Fruit fly (Drosophila melanogaster): ENCODE results near the gene eIF2Bbeta.
A peak's percentile ranks its signal among the peaks of the same experiment; 100 is the strongest.

eIF2Bbeta gene

DNA sequence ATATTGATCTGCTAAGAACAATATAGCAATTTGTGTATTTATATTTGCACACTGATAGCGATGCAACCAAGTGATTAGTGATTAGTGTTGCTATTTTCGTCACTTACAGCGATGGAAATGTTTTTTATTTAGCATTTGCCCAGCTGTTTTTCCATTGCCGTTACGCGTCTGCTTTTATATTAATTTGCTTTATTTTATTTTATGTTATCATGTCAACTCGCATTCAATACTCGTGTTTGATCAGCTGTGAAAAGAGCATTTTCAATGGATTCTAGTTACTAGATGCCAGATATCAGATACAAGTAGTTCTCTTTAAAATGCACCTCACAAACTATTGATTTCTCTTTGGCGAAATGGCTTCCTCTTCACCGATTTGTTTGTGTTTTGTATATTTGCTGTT, 41.0 kb upstream of the eIF2Bbeta start (continued):
- TF ChIP-seq CG6765 (GFP tag; optimal IDR thresholded peaks at IDR 0.05) (peak; percentile 0), Ssrp (tag; optimal IDR thresholded peaks at IDR 0.05) (no peak), CG18599 (GFP tag; optimal IDR thresholded peaks at IDR 0.05) (peak; percentile 34), CG14965 (GFP tag; optimal IDR thresholded peaks at IDR 0.05; ENCODE audit: borderline replicate concordance) (no peak), Hmr (GFP tag; optimal IDR thresholded peaks at IDR 0.05) (peak; percentile 50), CG12071 (GFP tag; optimal IDR thresholded peaks at IDR 0.05) (no peak), en (GFP tag; optimal IDR thresholded peaks at IDR 0.05) (no peak), CG6813 (GFP tag; optimal IDR thresholded peaks at IDR 0.05) (peak; percentile 21), CG17568 (GFP tag; optimal IDR thresholded peaks at IDR 0.05) (peak; percentile 16), hkb (optimal IDR thresholded peaks at IDR 0.05) (no peak), hkb (GFP tag; IDR thresholded peaks at IDR 0.05) (peak; percentile 25; the same call in 1 of the 2 replicates), ATbp (GFP tag; optimal IDR thresholded peaks at IDR 0.05) (peak; percentile 25), CG8359 (GFP tag; optimal IDR thresholded peaks at IDR 0.05; ENCODE audit: borderline replicate concordance) (no peak), Myb (GFP tag; optimal IDR thresholded peaks at IDR 0.05) (no peak), CG34376 (GFP tag; optimal IDR thresholded peaks at IDR 0.05) (peak; percentile 30), schlank (tag; optimal IDR thresholded peaks at IDR 0.05) (peak; percentile 30), CG12299 (tag; optimal IDR thresholded peaks at IDR 0.05) (peak; percentile 4)

DNA sequence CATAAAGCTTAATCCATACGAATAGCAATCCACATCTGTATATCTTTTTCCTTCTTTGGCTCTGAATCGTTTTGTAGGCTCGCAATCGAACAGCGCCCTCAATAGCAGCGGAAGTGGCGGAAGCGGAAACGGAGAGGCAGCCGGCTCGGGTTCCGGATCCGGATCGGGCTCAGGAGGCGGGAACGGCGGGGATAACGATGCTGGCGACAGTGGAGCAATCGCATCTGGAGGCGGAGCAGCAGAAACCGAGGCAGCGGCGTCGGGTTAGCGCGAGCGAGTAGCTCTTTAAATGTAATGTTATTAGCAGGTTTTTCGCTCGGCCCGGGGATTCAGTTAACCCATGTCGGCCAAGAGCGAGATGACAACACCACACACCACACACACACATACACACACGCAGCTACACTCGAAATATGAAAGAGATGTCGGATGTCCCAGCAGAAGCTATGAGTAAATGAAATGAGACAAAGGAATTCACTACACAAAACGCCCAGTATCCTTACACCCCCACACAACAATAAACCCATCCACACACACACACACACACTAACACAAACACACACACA, 27.3 kb upstream of the eIF2Bbeta start:
- TF ChIP-seq cg (GFP tag; optimal IDR thresholded peaks at IDR 0.05) (peak; percentile 35), Med (GFP tag) (peak; percentile 79), Dfd (GFP tag; optimal IDR thresholded peaks at IDR 0.05) (peak in 1 of 2 experiments; percentile 51), Ets65A (GFP tag) (peak; percentile 54), run (tag; optimal IDR thresholded peaks at IDR 0.05) (no peak), Ets97D (GFP tag; optimal IDR thresholded peaks at IDR 0.05) (peak; percentile 14), CG31224 (GFP tag; IDR thresholded peaks at IDR 0.05) (no peak), Sox102F (GFP tag; optimal IDR thresholded peaks at IDR 0.05) (no peak), nom (GFP tag; optimal IDR thresholded peaks at IDR 0.05) (peak; percentile 11), CG8765 (GFP tag; IDR thresholded peaks at IDR 0.05) (no peak), klu (GFP tag; IDR thresholded peaks at IDR 0.05) (no peak), sens (GFP tag) (peak; percentile 32), CG3847 (GFP tag; IDR thresholded peaks at IDR 0.05) (no peak)

DNA sequence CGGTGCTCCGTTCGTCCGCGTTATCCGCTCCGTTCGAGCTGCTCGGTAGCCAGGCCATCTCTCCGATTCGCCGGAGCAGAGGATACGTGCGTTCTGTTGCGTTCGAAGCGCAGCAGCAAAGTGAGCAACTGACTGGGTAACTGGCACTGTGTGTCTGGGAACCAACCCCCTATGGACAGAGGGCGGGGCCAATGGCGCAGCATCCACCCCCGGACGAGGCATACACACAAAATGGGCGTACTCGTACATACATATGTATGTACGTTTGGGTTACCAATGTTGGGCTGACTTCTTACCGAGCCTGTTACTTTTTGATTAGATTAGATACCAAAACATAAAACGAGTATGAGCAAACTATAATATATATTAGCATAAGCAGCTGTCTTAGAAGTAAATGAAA, 22.8 kb upstream of the eIF2Bbeta start, which contains the start of gene HLH3B:
Gene HLH3B, minus strand, starts transcription at position 123 of the 400 bp plus-strand sequence.
- TF ChIP-seq Nf-YC (tag; optimal IDR thresholded peaks at IDR 0.05) (peak; percentile 84), CG32767 (GFP tag; IDR thresholded peaks at IDR 0.05) (peak; percentile 60; the same call in 1 of the 2 replicates), Pdp1 (GFP tag; optimal IDR thresholded peaks at IDR 0.05) (no peak), Lpt (GFP tag; optimal IDR thresholded peaks at IDR 0.05) (no peak), seq (GFP tag; IDR thresholded peaks at IDR 0.05) (peak; percentile 51; the same call in 1 of the 2 replicates), sima (GFP tag; optimal IDR thresholded peaks at IDR 0.05) (no peak), CG11247 (GFP tag; IDR thresholded peaks at IDR 0.05) (no peak), Nf-YB (GFP tag; optimal IDR thresholded peaks at IDR 0.05) (peak; percentile 84), Atf-2 (GFP tag; optimal IDR thresholded peaks at IDR 0.05) (no peak)
